Worm (Caenorhabditis elegans): Measurements from ENCODE around the gene C33D9.3.

ce11 chrIV:8826606-8827000 lies 33.9 kb upstream of the C33D9.3 start:
- TF ChIP-seq pqm-1 (tag; optimal IDR thresholded peaks at IDR 0.05): no peak
- peak; percentile 3 for TF ChIP-seq nhr-25 (tag; optimal IDR thresholded peaks at IDR 0.05)
- no peak for TF ChIP-seq unc-39 (tag; optimal IDR thresholded peaks at IDR 0.05)
- TF ChIP-seq lsy-12 (tag; optimal IDR thresholded peaks at IDR 0.05): no peak
- TF ChIP-seq ceh-82 (tag; optimal IDR thresholded peaks at IDR 0.05): no peak
- TF ChIP-seq nhr-237 (tag; optimal IDR thresholded peaks at IDR 0.05): no peak
- no peak for TF ChIP-seq snpc-4 (tag; optimal IDR thresholded peaks at IDR 0.05)
- TF ChIP-seq aly-2 (tag; optimal IDR thresholded peaks at IDR 0.05): no peak
- TF ChIP-seq ZK546.5 (tag; optimal IDR thresholded peaks at IDR 0.05): no peak
- no peak for TF ChIP-seq mml-1 (tag; optimal IDR thresholded peaks at IDR 0.05)
- TF ChIP-seq unc-62 (GFP tag; optimal IDR thresholded peaks at IDR 0.05): no peak
- TF ChIP-seq ztf-11 (tag; optimal IDR thresholded peaks at IDR 0.05): no peak
- peak; percentile 9 for TF ChIP-seq pha-4 (tag; optimal IDR thresholded peaks at IDR 0.05)

Data from whole organism, L3 larva.